Worm (Caenorhabditis elegans): ENCODE measurements around the gene srh-48.

DNA sequence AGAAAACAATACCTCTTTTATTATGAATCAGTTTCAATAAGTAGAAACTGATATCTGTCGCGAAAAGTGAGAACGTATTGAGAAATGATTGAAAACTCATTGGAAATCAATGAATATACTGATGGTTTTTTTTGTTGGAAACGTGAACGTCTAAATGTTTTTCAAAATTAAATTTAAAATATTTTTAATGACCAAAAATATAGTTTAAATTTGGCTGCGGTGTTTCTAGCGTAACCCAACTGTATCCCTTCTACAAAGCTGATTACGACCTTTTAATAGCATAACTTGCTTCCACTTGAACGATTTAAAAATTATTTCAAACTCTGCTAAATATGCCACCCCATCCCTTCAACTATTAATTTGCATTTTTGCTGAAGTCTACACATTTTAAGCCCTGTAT lies 31.6 kb downstream of the srh-48 start, which contains the start of gene M176.9:
- TF ChIP-seq hmbx-1 (tag; optimal IDR thresholded peaks at IDR 0.05) (no peak), tra-4 (tag; optimal IDR thresholded peaks at IDR 0.05) (no peak), pes-1 (GFP tag; IDR thresholded peaks at IDR 0.05) (no peak), hnd-1 (tag; optimal IDR thresholded peaks at IDR 0.05) (no peak), ceh-13 (GFP tag; optimal IDR thresholded peaks at IDR 0.05) (no peak), scrt-1 (GFP tag; IDR thresholded peaks at IDR 0.05) (no peak)

Measured in whole organism, early embryonic.